Fruit fly (Drosophila melanogaster) whole organism, embryonic: ENCODE measurements around the gene CG33723.

Source experiments
- CG11085 ChIP-seq: fragments of 200-800 bp; sonication (Bioruptor generic); IDR thresholded peaks from 2 replicates; pipeline ENCODE4 v1.3.6; 2022; ENCODE audit warnings: missing biosample characterization, missing genetic modification characterization
- CG11093 ChIP-seq: fragments of 200-800 bp; sonication (Bioruptor generic); IDR thresholded peaks from 3 replicates; pipeline ENCODE4 v1.3.6; 2022; ENCODE audit warnings: missing biosample characterization, missing genetic modification characterization
- CG12104 ChIP-seq: fragments of 200-800 bp; sonication (Bioruptor generic); optimal IDR thresholded peaks from 3 replicates; lab custom pipeline; 2016; ENCODE audit warnings: missing biosample characterization, missing genetic modification characterization
- CG12769 ChIP-seq: fragments of 200-800 bp; sonication (Bioruptor generic); optimal IDR thresholded peaks from 2 replicates; lab custom pipeline; 2019; ENCODE audit warnings: missing biosample characterization, mild to moderate bottlenecking, missing genetic modification characterization, moderate library complexity
- CG12942 ChIP-seq: fragments of 200-800 bp; sonication (Bioruptor generic); optimal IDR thresholded peaks from 3 replicates; lab custom pipeline; 2016; ENCODE audit warnings: missing biosample characterization, missing genetic modification characterization
- CG14050 ChIP-seq: fragments of 200-800 bp; sonication (Bioruptor generic); IDR thresholded peaks from 3 replicates; pipeline ENCODE4 v1.3.6; 2022; ENCODE audit warnings: missing biosample characterization, missing genetic modification characterization
- CG15479 ChIP-seq: fragments of 200-800 bp; sonication (Bioruptor generic); optimal IDR thresholded peaks from 3 replicates; lab custom pipeline; 2019; ENCODE audit warnings: missing biosample characterization, mild to moderate bottlenecking, missing genetic modification characterization, moderate library complexity
- CG18476 ChIP-seq: fragments of 200-800 bp; sonication (Bioruptor generic); optimal IDR thresholded peaks from 2 replicates; lab custom pipeline; 2016; ENCODE audit warnings: missing biosample characterization, mild to moderate bottlenecking, missing genetic modification characterization
- CG2199 ChIP-seq: fragments of 200-800 bp; sonication (Bioruptor generic); IDR thresholded peaks from 3 replicates; pipeline ENCODE4 v1.3.6; 2022; ENCODE audit warnings: missing biosample characterization, missing genetic modification characterization
- CG3163 ChIP-seq: fragments of 200-800 bp; sonication (Bioruptor generic); optimal IDR thresholded peaks from 3 replicates; lab custom pipeline; 2016; ENCODE audit warnings: missing biosample characterization, missing genetic modification characterization
- CG32532 ChIP-seq: fragments of 200-800 bp; sonication (Bioruptor generic); IDR thresholded peaks from 2 replicates; pipeline ENCODE4 v1.3.6; 2022; ENCODE audit warnings: missing biosample characterization, missing genetic modification characterization
- CG32772 ChIP-seq: fragments of 200-800 bp; sonication (Bioruptor generic); IDR thresholded peaks from 2 replicates; pipeline ENCODE4 v1.3.6; 2022; ENCODE audit warnings: missing biosample characterization, missing genetic modification characterization
- CG4360 ChIP-seq: fragments of 200-800 bp; sonication (Bioruptor generic); IDR thresholded peaks from 2 replicates; pipeline ENCODE4 v1.3.6; 2022; ENCODE audit warnings: missing biosample characterization, missing genetic modification characterization
- CG4707 ChIP-seq: fragments of 200-800 bp; sonication (Bioruptor generic); optimal IDR thresholded peaks from 2 replicates; lab custom pipeline; 2018; ENCODE audit warnings: missing biosample characterization, mild to moderate bottlenecking, missing genetic modification characterization, moderate library complexity
- CG5953 ChIP-seq: fragments of 200-800 bp; sonication (Bioruptor generic); IDR thresholded peaks from 2 replicates; pipeline ENCODE4 v1.3.6; 2022; ENCODE audit warnings: missing biosample characterization, missing genetic modification characterization
- CG6683 ChIP-seq: fragments of 200-800 bp; sonication (Bioruptor generic); optimal IDR thresholded peaks from 2 replicates; lab custom pipeline; 2017; ENCODE audit warnings: missing biosample characterization, mild to moderate bottlenecking, missing genetic modification characterization, missing genetic modification reagents
- CG6765 ChIP-seq: fragments of 200-800 bp; sonication (Bioruptor generic); optimal IDR thresholded peaks from 3 replicates; lab custom pipeline; 2017; ENCODE audit warnings: missing biosample characterization, mild to moderate bottlenecking, missing genetic modification characterization
- CG8388 ChIP-seq: fragments of 200-800 bp; sonication (Bioruptor generic); optimal IDR thresholded peaks from 2 replicates; lab custom pipeline; 2019; ENCODE audit warnings: missing biosample characterization, mild to moderate bottlenecking, missing genetic modification characterization, moderate library complexity
- CG9215 ChIP-seq: fragments of 200-800 bp; sonication (Bioruptor generic); IDR thresholded peaks from 2 replicates; pipeline ENCODE4 v1.3.6; 2022; ENCODE audit warnings: missing biosample characterization, missing genetic modification characterization
- CG9609 ChIP-seq: fragments of 200-800 bp; sonication (Bioruptor generic); optimal IDR thresholded peaks from 3 replicates; lab custom pipeline; 2016; ENCODE audit warnings: missing biosample characterization, missing genetic modification characterization
- CG9797 ChIP-seq: fragments of 200-800 bp; sonication (Bioruptor generic); optimal IDR thresholded peaks from 3 replicates; lab custom pipeline; 2018; ENCODE audit warnings: missing biosample characterization, mild to moderate bottlenecking, missing genetic modification characterization
- D19B ChIP-seq: fragments of 200-800 bp; sonication (Bioruptor generic); optimal IDR thresholded peaks from 2 replicates; lab custom pipeline; 2017; ENCODE audit warnings: missing biosample characterization, mild to moderate bottlenecking, missing genetic modification characterization
- Dp ChIP-seq: fragments of 200-800 bp; sonication (Bioruptor generic); optimal IDR thresholded peaks from 2 replicates; lab custom pipeline; 2018; ENCODE audit warnings: missing biosample characterization, mild to moderate bottlenecking, missing genetic modification characterization, moderate library complexity
- HmgZ ChIP-seq: fragments of 200-800 bp; sonication (Bioruptor generic); optimal IDR thresholded peaks from 2 replicates; lab custom pipeline; 2018; ENCODE audit warnings: missing biosample characterization, mild to moderate bottlenecking, missing genetic modification characterization
- Mrtf ChIP-seq: fragments of 200-800 bp; sonication (Bioruptor generic); IDR thresholded peaks from 3 replicates; pipeline ENCODE4 v1.3.6; 2022; ENCODE audit warnings: missing biosample characterization, missing genetic modification characterization
- Optix ChIP-seq: fragments of 200-800 bp; sonication (Bioruptor generic); IDR thresholded peaks from 3 replicates; pipeline ENCODE4 v1.3.6; 2022; ENCODE audit warnings: missing biosample characterization, missing genetic modification characterization
- Pdp1 ChIP-seq, 2 experiments: fragments of 200-800 bp; sonication (Bioruptor generic); optimal IDR thresholded peaks; 3 replicates each; lab custom pipeline; 2016; ENCODE audit warnings: missing biosample characterization in 2 of 2, missing genetic modification characterization in 2 of 2, mild to moderate bottlenecking in 1 of 2, moderate library complexity in 1 of 2
- Sox100B ChIP-seq: fragments of 200-800 bp; sonication (Bioruptor generic); optimal IDR thresholded peaks from 3 replicates; lab custom pipeline; 2018; ENCODE audit warnings: missing biosample characterization, mild to moderate bottlenecking, missing genetic modification characterization
- aop ChIP-seq: fragments of 200-800 bp; sonication (Bioruptor generic); IDR thresholded peaks from 2 replicates; pipeline ENCODE4 v1.3.6; 2022; ENCODE audit warnings: missing biosample characterization, missing genetic modification characterization
- ash1 ChIP-seq: fragments of 200-800 bp; sonication (Bioruptor generic); optimal IDR thresholded peaks from 2 replicates; lab custom pipeline; 2018; ENCODE audit warnings: missing biosample characterization, mild to moderate bottlenecking, missing genetic modification characterization
- bigmax ChIP-seq: fragments of 200-800 bp; sonication (Bioruptor generic); optimal IDR thresholded peaks from 2 replicates; lab custom pipeline; 2018; ENCODE audit warnings: missing biosample characterization, mild to moderate bottlenecking, missing genetic modification characterization
- cg ChIP-seq: fragments of 200-800 bp; sonication (Bioruptor generic); optimal IDR thresholded peaks from 3 replicates; lab custom pipeline; 2019; ENCODE audit warnings: missing biosample characterization, mild to moderate bottlenecking, missing genetic modification characterization, moderate library complexity
- chif ChIP-seq, 2 experiments: fragments of 200-800 bp; sonication (Bioruptor generic); optimal IDR thresholded peaks; 3 replicates each; lab custom pipeline; 2016; ENCODE audit warnings: missing biosample characterization in 2 of 2, missing genetic modification characterization in 2 of 2
- chn ChIP-seq: fragments of 200-800 bp; sonication (Bioruptor generic); optimal IDR thresholded peaks from 2 replicates; lab custom pipeline; 2016; ENCODE audit warnings: missing biosample characterization, missing genetic modification characterization
- dimm ChIP-seq: fragments of 200-800 bp; sonication (Bioruptor generic); IDR thresholded peaks from 2 replicates; pipeline ENCODE4 v1.3.6; 2022; ENCODE audit warnings: missing biosample characterization, missing genetic modification characterization
- ewg ChIP-seq: fragments of 200-800 bp; sonication (Bioruptor generic); optimal IDR thresholded peaks from 3 replicates; lab custom pipeline; 2017; ENCODE audit warnings: mild to moderate bottlenecking, missing biosample characterization, missing genetic modification reagents, missing genetic modification characterization
- fd3F ChIP-seq: fragments of 200-800 bp; sonication (Bioruptor generic); optimal IDR thresholded peaks from 2 replicates; lab custom pipeline; 2018; ENCODE audit warnings: missing biosample characterization, mild to moderate bottlenecking, missing genetic modification characterization, moderate library complexity
- fd64A ChIP-seq: fragments of 200-800 bp; sonication (Bioruptor generic); optimal IDR thresholded peaks from 3 replicates; lab custom pipeline; 2018; ENCODE audit warnings: missing biosample characterization, mild to moderate bottlenecking, missing genetic modification characterization
- gcm ChIP-seq: fragments of 200-800 bp; sonication (Bioruptor generic); optimal IDR thresholded peaks from 2 replicates; lab custom pipeline; 2019; ENCODE audit warnings: missing biosample characterization, mild to moderate bottlenecking, missing genetic modification characterization, moderate library complexity
- gfzf ChIP-seq: fragments of 200-800 bp; sonication (Bioruptor generic); optimal IDR thresholded peaks from 2 replicates; lab custom pipeline; 2016; ENCODE audit warnings: missing biosample characterization, mild to moderate bottlenecking, missing genetic modification characterization, moderate library complexity
- gsb-n ChIP-seq: fragments of 200-800 bp; sonication (Bioruptor generic); optimal IDR thresholded peaks from 3 replicates; lab custom pipeline; 2018; ENCODE audit warnings: missing biosample characterization, mild to moderate bottlenecking, missing genetic modification characterization
- lilli ChIP-seq: fragments of 200-800 bp; sonication (Bioruptor generic); optimal IDR thresholded peaks from 3 replicates; lab custom pipeline; 2016; ENCODE audit warnings: missing biosample characterization, missing genetic modification characterization
- maf-S ChIP-seq: fragments of 200-800 bp; sonication (Bioruptor generic); optimal IDR thresholded peaks from 2 replicates; lab custom pipeline; 2016; ENCODE audit warnings: missing biosample characterization, missing genetic modification characterization
- sc ChIP-seq, 3 experiments: fragments of >200 bp in 2 of 3; fragments of 200-800 bp in 1 of 3; sonication (Bioruptor generic) in 1 of 3; optimal IDR thresholded peaks; 2 replicates in 2 of 3; 3 replicates in 1 of 3; lab custom pipeline; 2017; ENCODE audit warnings: mild to moderate bottlenecking in 1 of 3, missing biosample characterization in 1 of 3, missing genetic modification characterization in 1 of 3, missing genetic modification reagents in 1 of 3
- sd ChIP-seq: fragments of 200-800 bp; sonication (Bioruptor generic); optimal IDR thresholded peaks from 3 replicates; lab custom pipeline; 2018; ENCODE audit warnings: missing biosample characterization, mild to moderate bottlenecking, missing genetic modification characterization, moderate library complexity
- slou ChIP-seq: fragments of 200-800 bp; sonication (Bioruptor generic); optimal IDR thresholded peaks from 3 replicates; lab custom pipeline; 2016; ENCODE audit warnings: missing biosample characterization, missing genetic modification characterization
- slp2 ChIP-seq: fragments of 200-800 bp; sonication (Bioruptor generic); optimal IDR thresholded peaks from 2 replicates; lab custom pipeline; 2016; ENCODE audit warnings: missing biosample characterization, missing genetic modification characterization
- sob ChIP-seq: fragments of 200-800 bp; sonication (Bioruptor generic); IDR thresholded peaks from 2 replicates; pipeline ENCODE4 v1.3.6; 2022; ENCODE audit warnings: missing biosample characterization, missing genetic modification characterization
- trem ChIP-seq: fragments of 200-800 bp; optimal IDR thresholded peaks from 3 replicates; lab custom pipeline; 2019; ENCODE audit warnings: missing biosample characterization, mild to moderate bottlenecking, missing genetic modification characterization, moderate library complexity
- yki ChIP-seq: fragments of >200 bp; optimal IDR thresholded peaks from 3 replicates; lab custom pipeline; 2018

CG33723 gene

DNA sequence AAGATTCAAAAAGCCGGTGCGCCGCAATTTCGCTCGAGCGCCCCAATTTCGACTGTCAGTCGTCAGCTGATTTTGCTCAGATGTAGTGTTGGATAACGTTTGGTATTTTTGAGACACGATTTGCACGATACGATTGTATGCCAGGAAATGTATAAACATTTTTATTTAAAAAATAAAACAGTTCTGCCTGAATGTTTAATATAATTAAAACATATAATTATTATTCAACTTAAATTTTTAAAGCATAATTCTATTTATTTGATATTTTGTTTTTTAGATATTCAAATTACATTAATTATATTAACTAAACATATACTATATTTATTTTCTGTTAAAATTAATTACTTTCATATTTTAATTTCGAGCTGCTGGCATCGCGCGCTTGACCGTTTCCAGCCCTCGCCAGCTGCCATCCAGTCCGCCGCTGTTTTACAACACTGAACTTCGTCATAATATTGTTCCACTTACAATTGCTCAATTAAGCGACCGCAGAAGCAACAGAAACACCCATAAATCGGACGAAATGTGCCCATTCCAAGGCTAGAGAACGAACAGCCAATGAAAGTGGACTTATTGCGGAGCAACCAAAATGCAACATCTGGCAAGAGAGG is 9.4 kb downstream of the CG33723 start, which contains the start of the genes FucTB and scat (continued):
- TF ChIP-seq CG3163 (no peak), maf-S (peak; percentile 43), D19B (peak; percentile 80), CG11085 (GFP tag; lab: Robert Waterston, UW) (peak; percentile 88), gfzf (GFP tag; lab: Kevin White, UChicago) (no peak), CG4707 (GFP tag; lab: Kevin White, UChicago) (no peak), CG6683 (peak; percentile 83), bigmax (GFP tag; lab: Kevin White, UChicago) (no peak), Sox100B (GFP tag; lab: Kevin White, UChicago) (peak; percentile 87), CG2199 (no peak), CG9797 (GFP tag; lab: Kevin White, UChicago) (peak; percentile 31), CG6765 (peak; percentile 77), CG32532 (peak; percentile 95), lilli (GFP tag; lab: Kevin White, UChicago) (peak; percentile 78), CG12104 (GFP tag; lab: Kevin White, UChicago) (peak; percentile 91), ewg (GFP tag; lab: Kevin White, UChicago) (peak; percentile 88), CG9609 (GFP tag; lab: Kevin White, UChicago) (peak; percentile 75), Mrtf (GFP tag; lab: Robert Waterston, UW) (peak; percentile 92), CG4360 (GFP tag; lab: Robert Waterston, UW) (no peak; the same call in 1 of the 2 replicates), Dp (peak; percentile 69), yki (lab: Kevin White, UChicago) (no peak), CG9215 (GFP tag; lab: Robert Waterston, UW) (peak; percentile 91), CG5953 (no peak), sob (GFP tag; lab: Robert Waterston, UW) (peak; percentile 94), CG15479 (GFP tag; lab: Kevin White, UChicago) (peak; percentile 50), gsb-n (tag; lab: Kevin White, UChicago) (peak; percentile 91), aop (GFP tag; lab: Robert Waterston, UW) (0 out of 2 replicates have a peak, but pooled peaks have one; percentile 27), CG12769 (tag; lab: Kevin White, UChicago) (no peak), sd (tag; lab: Kevin White, UChicago) (no peak), fd3F (GFP tag; lab: Kevin White, UChicago) (peak; percentile 89), chif (GFP tag; optimal IDR thresholded peaks at IDR 0.05; lab: Kevin White, UChicago) (peak; percentile 36 to 62), CG11093 (GFP tag; lab: Robert Waterston, UW) (peak; percentile 90), slp2 (GFP tag; lab: Kevin White, UChicago) (no peak), HmgZ (tag; lab: Kevin White, UChicago) (peak; percentile 71), Optix (GFP tag; lab: Robert Waterston, UW) (peak; percentile 90), CG12942 (GFP tag; lab: Kevin White, UChicago) (peak; percentile 93), CG18476 (GFP tag; lab: Kevin White, UChicago) (peak; percentile 82), ash1 (GFP tag; lab: Kevin White, UChicago) (no peak), CG32772 (peak; percentile 94), Pdp1 (GFP tag; optimal IDR thresholded peaks at IDR 0.05; lab: Kevin White, UChicago) (peak; percentile 66 to 69), slou (peak; percentile 88), trem (peak; percentile 76), fd64A (GFP tag; lab: Kevin White, UChicago) (no peak), chn (GFP tag; lab: Kevin White, UChicago) (peak; percentile 63), cg (GFP tag; lab: Kevin White, UChicago) (no peak), dimm (GFP tag; lab: Robert Waterston, UW) (peak; percentile 81), CG14050 (GFP tag; lab: Robert Waterston, UW) (peak; percentile 64; the same call in 2 of the 3 replicates), sc (optimal IDR thresholded peaks at IDR 0.05; lab: Kevin White, UChicago) (no peak), sc (GFP tag; optimal IDR thresholded peaks at IDR 0.05; lab: Kevin White, UChicago) (peak; percentile 83), CG8388 (peak; percentile 86), gcm (GFP tag; lab: Kevin White, UChicago) (no peak)
